Worm (Caenorhabditis elegans): ENCODE results near the gene R02C2.1.

Gene R02C2.1

DNA sequence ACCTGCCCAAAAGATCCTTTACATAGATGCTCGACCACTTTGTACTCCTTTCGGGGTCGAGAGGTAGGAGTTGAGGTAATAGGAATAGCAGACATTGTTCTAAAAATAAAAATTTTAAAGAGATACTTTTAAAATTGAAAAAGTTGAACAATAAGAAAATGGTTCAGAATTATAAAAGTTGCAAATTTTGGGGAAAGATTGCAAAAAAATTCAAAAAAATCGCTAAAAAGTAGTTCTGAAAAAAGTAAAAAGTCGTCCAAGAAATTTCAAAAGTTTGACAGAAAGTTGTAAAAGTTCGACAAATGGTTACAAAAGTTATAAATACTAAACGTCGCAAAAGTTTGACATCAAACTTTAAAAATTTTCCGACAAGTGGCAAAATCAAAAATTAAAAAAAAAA is at the start of gene R02C2.1:
Gene R02C2.1 (minus strand): TSS at position 101 of the 400 bp plus-strand sequence.
- TF ChIP-seq ceh-2 (tag; optimal IDR thresholded peaks at IDR 0.05) (no peak), sdc-2 (tag; optimal IDR thresholded peaks at IDR 0.05) (no peak), mec-3 (tag; optimal IDR thresholded peaks at IDR 0.05; ENCODE audit: borderline replicate concordance) (no peak), C08G9.2 (tag; optimal IDR thresholded peaks at IDR 0.05) (no peak), K02D7.2 (tag; optimal IDR thresholded peaks at IDR 0.05) (no peak), ceh-18 (tag; optimal IDR thresholded peaks at IDR 0.05) (no peak), hlh-15 (tag; optimal IDR thresholded peaks at IDR 0.05) (no peak), lin-11 (tag; optimal IDR thresholded peaks at IDR 0.05) (no peak), fkh-6 (tag; optimal IDR thresholded peaks at IDR 0.05) (no peak), pat-9 (tag; optimal IDR thresholded peaks at IDR 0.05) (no peak), unc-55 (GFP tag; optimal IDR thresholded peaks at IDR 0.05) (no peak), odd-2 (tag; optimal IDR thresholded peaks at IDR 0.05) (no peak), dve-1 (tag; optimal IDR thresholded peaks at IDR 0.05) (no peak), hlh-30 (tag; optimal IDR thresholded peaks at IDR 0.05; ENCODE audit: insufficient read depth) (no peak), pros-1 (tag; optimal IDR thresholded peaks at IDR 0.05) (no peak), ama-1 (optimal IDR thresholded peaks at IDR 0.05) (no peak)

DNA sequence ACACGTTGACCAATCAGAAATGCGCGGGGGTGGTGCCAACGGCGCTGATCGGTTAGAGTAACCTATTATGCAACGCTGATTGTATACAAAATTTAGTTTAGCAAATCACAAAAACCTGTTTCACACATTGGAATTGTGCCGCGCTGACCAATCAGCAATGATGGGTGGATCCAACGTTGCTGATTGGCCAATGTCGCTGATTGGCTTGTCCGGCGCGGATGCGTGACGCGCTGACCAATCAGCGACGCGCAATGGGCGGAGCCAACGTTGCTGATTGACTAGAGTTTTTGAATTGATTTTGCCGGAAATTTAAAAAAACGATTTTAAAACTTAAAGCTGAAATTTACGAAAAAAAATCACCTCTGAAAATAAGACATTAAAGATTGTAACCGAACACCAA is 47.3 kb upstream of the R02C2.1 start:
- TF ChIP-seq C08G9.2 (tag; optimal IDR thresholded peaks at IDR 0.05) (no peak), mec-3 (tag; optimal IDR thresholded peaks at IDR 0.05; ENCODE audit: borderline replicate concordance) (no peak), nfya-1 (tag; optimal IDR thresholded peaks at IDR 0.05) (peak; percentile 96), hlh-15 (tag; optimal IDR thresholded peaks at IDR 0.05) (no peak), unc-86 (tag; optimal IDR thresholded peaks at IDR 0.05) (no peak), ceh-9 (tag; optimal IDR thresholded peaks at IDR 0.05) (no peak), ceh-19 (GFP tag; optimal IDR thresholded peaks at IDR 0.05) (no peak)

DNA sequence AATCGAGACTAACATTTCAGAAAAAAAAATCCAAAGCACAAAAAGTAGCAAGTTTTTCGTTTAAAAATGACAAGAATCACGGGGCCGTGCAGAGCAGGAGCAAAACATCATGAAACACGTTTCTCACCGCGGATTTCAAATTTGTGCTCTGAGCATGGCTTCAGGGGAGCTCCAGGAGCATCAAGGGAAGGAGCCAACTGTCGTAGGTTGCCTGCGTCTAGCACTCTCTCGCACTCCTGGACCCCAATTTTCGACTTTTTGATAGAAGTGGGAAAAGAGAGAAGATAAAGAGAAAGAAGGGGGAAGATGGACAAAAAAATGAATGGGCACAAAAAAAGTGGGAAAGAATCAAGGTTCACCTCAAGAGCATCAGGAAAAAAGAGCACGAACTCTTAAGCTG is 46.8 kb upstream of the R02C2.1 start:
- TF ChIP-seq ceh-18 (tag; optimal IDR thresholded peaks at IDR 0.05), result peak; percentile 64
- no peak for TF ChIP-seq ceh-31 (tag; optimal IDR thresholded peaks at IDR 0.05)
- TF ChIP-seq K09A11.1 (tag; optimal IDR thresholded peaks at IDR 0.05; ENCODE audit: insufficient read depth), result no peak
- peak; percentile 23 for TF ChIP-seq rnt-1 (tag; optimal IDR thresholded peaks at IDR 0.05)
- no peak for TF ChIP-seq pag-3 (tag; optimal IDR thresholded peaks at IDR 0.05; ENCODE audit: borderline replicate concordance)
- TF ChIP-seq npax-4 (tag; optimal IDR thresholded peaks at IDR 0.05), result no peak
- TF ChIP-seq ztf-16 (tag; optimal IDR thresholded peaks at IDR 0.05), result no peak
- no peak for TF ChIP-seq nhr-232 (tag; optimal IDR thresholded peaks at IDR 0.05)

DNA sequence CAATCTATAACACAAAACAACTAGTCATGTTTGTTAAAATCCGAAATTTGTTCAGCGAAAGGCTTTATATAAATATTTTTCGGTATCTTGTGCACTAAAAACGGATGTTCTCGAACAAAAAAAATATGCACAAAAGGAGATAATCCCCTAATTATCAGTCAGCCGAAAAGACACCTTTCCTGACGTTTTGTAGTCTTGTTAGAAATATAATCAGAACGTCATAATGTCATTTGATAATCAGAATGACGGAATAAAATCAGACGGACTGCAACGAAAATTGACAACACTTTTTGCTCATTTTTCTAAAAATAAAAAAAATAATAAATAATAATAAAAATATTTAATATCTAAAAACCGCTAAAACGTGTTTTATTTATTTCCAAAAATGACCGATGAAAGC is 46.0 kb upstream of the R02C2.1 start:
- TF ChIP-seq tbx-2 (tag; optimal IDR thresholded peaks at IDR 0.05) (no peak), npax-4 (tag; optimal IDR thresholded peaks at IDR 0.05) (no peak), pqm-1 (tag; optimal IDR thresholded peaks at IDR 0.05) (no peak), hlh-8 (tag; optimal IDR thresholded peaks at IDR 0.05) (no peak), zip-5 (tag; optimal IDR thresholded peaks at IDR 0.05) (no peak), ceh-48 (tag; optimal IDR thresholded peaks at IDR 0.05) (no peak), ceh-30 (tag; optimal IDR thresholded peaks at IDR 0.05) (no peak), C38D4.7 (GFP tag; optimal IDR thresholded peaks at IDR 0.05) (no peak), pat-9 (tag; optimal IDR thresholded peaks at IDR 0.05) (no peak), C08G9.2 (tag; optimal IDR thresholded peaks at IDR 0.05) (no peak)

DNA sequence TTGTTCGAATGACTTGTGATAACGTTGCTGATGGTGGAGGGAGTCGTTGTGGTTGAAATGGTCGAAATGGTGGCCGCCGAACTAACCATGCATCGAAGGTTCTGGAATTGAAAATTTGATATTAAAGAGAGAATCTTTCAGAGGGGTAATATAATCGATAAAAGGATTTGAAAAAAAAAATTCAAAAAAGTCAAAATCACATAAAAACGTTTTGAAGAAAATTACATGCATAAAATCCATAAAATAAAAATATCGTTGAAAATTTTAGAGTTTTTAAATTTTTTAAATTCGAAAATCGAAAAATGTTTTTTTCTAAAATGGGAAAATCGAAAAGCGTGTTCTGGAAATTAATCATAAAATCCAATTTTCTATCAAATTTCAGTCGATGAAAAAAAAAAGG is 43.6 kb upstream of the R02C2.1 start, which contains the start of gene npr-5:
Gene npr-5 (minus strand): TSS at position 101 of the 400 bp plus-strand sequence.
- TF ChIP-seq pax-1 (tag; optimal IDR thresholded peaks at IDR 0.05) (no peak), hlh-15 (tag; optimal IDR thresholded peaks at IDR 0.05) (no peak), fax-1 (tag; optimal IDR thresholded peaks at IDR 0.05) (no peak), hlh-6 (tag; optimal IDR thresholded peaks at IDR 0.05) (no peak), ceh-31 (tag; optimal IDR thresholded peaks at IDR 0.05) (no peak), fkh-6 (tag; optimal IDR thresholded peaks at IDR 0.05) (no peak), pros-1 (tag; optimal IDR thresholded peaks at IDR 0.05) (no peak), che-1 (tag; optimal IDR thresholded peaks at IDR 0.05) (no peak), syd-9 (tag; optimal IDR thresholded peaks at IDR 0.05) (no peak), npax-4 (tag; optimal IDR thresholded peaks at IDR 0.05) (no peak), odd-2 (tag; optimal IDR thresholded peaks at IDR 0.05) (no peak), ceh-30 (tag; optimal IDR thresholded peaks at IDR 0.05) (no peak), T23F11.4 (GFP tag; optimal IDR thresholded peaks at IDR 0.05) (no peak), hlh-8 (tag; optimal IDR thresholded peaks at IDR 0.05) (no peak), nfya-1 (tag; optimal IDR thresholded peaks at IDR 0.05) (no peak), unc-55 (GFP tag; optimal IDR thresholded peaks at IDR 0.05) (no peak), ceh-6 (GFP tag; optimal IDR thresholded peaks at IDR 0.05) (no peak), eyg-1 (tag; optimal IDR thresholded peaks at IDR 0.05) (no peak), unc-42 (tag; optimal IDR thresholded peaks at IDR 0.05) (no peak)

Measured in whole organism, late embryonic.